Fruit fly (Drosophila melanogaster): ENCODE measurements around the gene CG7296.

dm6 chr2L:10721535-10721934 lies 34.7 kb upstream of the CG7296 start:
- no peak for TF ChIP-seq GATAd (GFP tag; optimal IDR thresholded peaks at IDR 0.05)
- TF ChIP-seq jim (GFP tag; optimal IDR thresholded peaks at IDR 0.05), result no peak
- no peak for TF ChIP-seq foxo (GFP tag; optimal IDR thresholded peaks at IDR 0.05)
